Fruit fly (Drosophila melanogaster) whole organism, prepupa: ENCODE results near the gene TwdlN.

Experiments
- CG11294 ChIP-seq: fragments of 200-800 bp; sonication (Bioruptor generic); IDR thresholded peaks from 2 replicates; pipeline ENCODE4 v1.3.6; 2022; ENCODE audit warnings: missing biosample characterization, missing genetic modification characterization
- CG11902 ChIP-seq: fragments of 200-800 bp; sonication (Bioruptor generic); optimal IDR thresholded peaks from 3 replicates; lab custom pipeline; 2016; ENCODE audit warnings: missing biosample characterization, missing genetic modification characterization
- CG6163 ChIP-seq: fragments of 200-800 bp; sonication (Bioruptor generic); IDR thresholded peaks from 3 replicates; pipeline ENCODE4 v1.3.6; 2022; ENCODE audit warnings: missing biosample characterization, missing genetic modification characterization
- CG8632 ChIP-seq: fragments of 200-800 bp; sonication (Bioruptor generic); optimal IDR thresholded peaks from 3 replicates; lab custom pipeline; 2016; ENCODE audit warnings: missing biosample characterization, missing genetic modification characterization
- Hr39 ChIP-seq: fragments of 200-800 bp; sonication (Bioruptor generic); optimal IDR thresholded peaks from 2 replicates; lab custom pipeline; 2016; ENCODE audit warnings: missing biosample characterization, missing genetic modification characterization
- Lpt ChIP-seq: fragments of 200-800 bp; sonication (Bioruptor generic); optimal IDR thresholded peaks from 3 replicates; lab custom pipeline; 2016; ENCODE audit warnings: missing biosample characterization, missing genetic modification characterization
- OdsH ChIP-seq: fragments of 200-800 bp; sonication (Bioruptor generic); optimal IDR thresholded peaks from 3 replicates; lab custom pipeline; 2016; ENCODE audit warnings: missing biosample characterization, missing genetic modification characterization
- Sox14 ChIP-seq: fragments of 200-800 bp; sonication (Bioruptor generic); optimal IDR thresholded peaks from 3 replicates; lab custom pipeline; 2016; ENCODE audit warnings: missing biosample characterization, missing genetic modification characterization
- lz ChIP-seq: fragments of 200-800 bp; sonication (Bioruptor generic); optimal IDR thresholded peaks from 3 replicates; lab custom pipeline; 2016; ENCODE audit warnings: missing biosample characterization, missing genetic modification characterization
- salr ChIP-seq, 2 experiments: fragments of 200-800 bp; sonication (Bioruptor generic); optimal IDR thresholded peaks; 3 replicates each; lab custom pipeline; 2016 to 2018; ENCODE audit warnings: missing biosample characterization in 2 of 2, missing genetic modification characterization in 2 of 2, mild to moderate bottlenecking in 1 of 2
- svp ChIP-seq: fragments of 200-800 bp; sonication (Bioruptor generic); peaks from one replicate; lab custom pipeline; 2016; ENCODE audit warnings: missing biosample characterization, missing genetic modification characterization
- vri ChIP-seq: fragments of 200-800 bp; sonication (Bioruptor generic); optimal IDR thresholded peaks from 3 replicates; lab custom pipeline; 2016; ENCODE audit warnings: missing biosample characterization, mild to moderate bottlenecking, missing genetic modification characterization

dm6 chr3R:26633010-26633409, 1.3 kb downstream of the TwdlN start:
- TF ChIP-seq lz (GFP tag; lab: Kevin White, UChicago) = no peak
- no peak for TF ChIP-seq CG8632 (GFP tag; lab: Kevin White, UChicago)
- no peak for TF ChIP-seq CG11902 (GFP tag; lab: Kevin White, UChicago)
- no peak for TF ChIP-seq OdsH (GFP tag; lab: Kevin White, UChicago)
- TF ChIP-seq svp (GFP tag; lab: Kevin White, UChicago) = no peak
- no peak for TF ChIP-seq salr (GFP tag; optimal IDR thresholded peaks at IDR 0.05; lab: Kevin White, UChicago)
- TF ChIP-seq vri = no peak
- TF ChIP-seq CG6163 (GFP tag; lab: Robert Waterston, UW) = no peak
- no peak for TF ChIP-seq Hr39 (GFP tag; lab: Kevin White, UChicago)
- TF ChIP-seq Lpt (GFP tag; lab: Kevin White, UChicago) = no peak
- TF ChIP-seq Sox14 (GFP tag; lab: Kevin White, UChicago) = no peak
- TF ChIP-seq CG11294 (GFP tag; lab: Robert Waterston, UW) = no peak
